Worm (Caenorhabditis elegans) whole organism, L2 larva: ENCODE measurements around the gene W08E12.9.

Experiments
- Y55F3AM.14 ChIP-seq: fragments of 200-800 bp; sonication (Bioruptor generic); optimal IDR thresholded peaks from 2 replicates; lab custom pipeline; 2018; ENCODE audit warnings: mild to moderate bottlenecking, missing genetic modification characterization, missing compliant biosample characterization
- aly-2 ChIP-seq: fragments of 150-350 bp; optimal IDR thresholded peaks from 2 replicates; lab custom pipeline; 2014; ENCODE audit warnings: missing biosample characterization, missing genetic modification characterization
- ama-1 ChIP-seq: fragments of 150-350 bp; optimal IDR thresholded peaks from 2 replicates; lab custom pipeline; 2018; ENCODE audit warnings: inconsistent platforms
- lin-11 ChIP-seq: fragments of 150-350 bp; sonication (generic microtip); optimal IDR thresholded peaks from 2 replicates; lab custom pipeline; 2014; ENCODE audit warnings: missing biosample characterization, missing genetic modification characterization, inconsistent platforms, mixed read lengths
- lsy-2 ChIP-seq, 2 experiments: fragments of 150-350 bp in 1 of 2; sonication (generic microtip) in 1 of 2; optimal IDR thresholded peaks; 2 replicates each; lab custom pipeline; 2014 to 2017; ENCODE audit warnings: missing biosample characterization in 2 of 2, missing genetic modification characterization in 2 of 2
- mab-5 ChIP-seq: fragments of 150-350 bp; optimal IDR thresholded peaks from 2 replicates; lab custom pipeline; 2014; ENCODE audit warnings: missing biosample characterization, missing genetic modification characterization
- mdl-1 ChIP-seq, 2 experiments: fragments of 150-350 bp in 1 of 2; sonication (generic microtip) in 1 of 2; optimal IDR thresholded peaks; 2 replicates each; lab custom pipeline; 2017; ENCODE audit warnings: missing biosample characterization in 2 of 2, missing genetic modification characterization in 2 of 2
- nhr-11 ChIP-seq: fragments of 150-350 bp; optimal IDR thresholded peaks from 2 replicates; lab custom pipeline; 2014; ENCODE audit warnings: missing biosample characterization, missing genetic modification characterization
- nhr-25 ChIP-seq: fragments of 150-350 bp; sonication (generic microtip); optimal IDR thresholded peaks from 3 replicates; lab custom pipeline; 2014; ENCODE audit warnings: missing biosample characterization, missing genetic modification characterization
- nhr-6 ChIP-seq: fragments of 150-350 bp; optimal IDR thresholded peaks from 2 replicates; lab custom pipeline; 2014; ENCODE audit warnings: missing biosample characterization, missing genetic modification characterization
- snpc-4 ChIP-seq: fragments of 150-350 bp; optimal IDR thresholded peaks from 2 replicates; lab custom pipeline; 2014; ENCODE audit warnings: missing biosample characterization, missing genetic modification characterization
- unc-55 ChIP-seq: fragments of 150-350 bp; sonication (generic microtip); optimal IDR thresholded peaks from 3 replicates; lab custom pipeline; 2014; ENCODE audit warnings: missing biosample characterization, missing genetic modification reagents, missing genetic modification characterization

ce11 chrIV:3310662-3311219 is 3.4 kb upstream of the W08E12.9 start:
- TF ChIP-seq nhr-25 (tag; lab: Kevin White, UChicago) (no peak), Y55F3AM.14 (GFP tag; lab: Kevin White, UChicago) (no peak), nhr-6 (tag; lab: Kevin White, UChicago) (no peak), lsy-2 (tag; optimal IDR thresholded peaks at IDR 0.05; lab: Kevin White, UChicago) (no peak), mdl-1 (tag; optimal IDR thresholded peaks at IDR 0.05; lab: Kevin White, UChicago) (no peak), nhr-11 (tag; lab: Kevin White, UChicago) (no peak), ama-1 (lab: Kevin White, UChicago) (no peak), aly-2 (tag; lab: Kevin White, UChicago) (no peak), unc-55 (GFP tag; lab: Kevin White, UChicago) (no peak), snpc-4 (tag; lab: Kevin White, UChicago) (no peak), mab-5 (tag; lab: Kevin White, UChicago) (no peak), lin-11 (no peak)
